Fruit fly (Drosophila melanogaster) whole organism, prepupa: ENCODE results near the gene CG16888.

Experiments used
- Blimp-1 ChIP-seq: fragments of 200-800 bp; sonication (Bioruptor generic); optimal IDR thresholded peaks from 3 replicates; lab custom pipeline; 2017; ENCODE audit warnings: missing biosample characterization, missing genetic modification characterization, mild to moderate bottlenecking, moderate library complexity, missing genetic modification reagents
- CG10631 ChIP-seq: fragments of 200-800 bp; sonication (Bioruptor generic); optimal IDR thresholded peaks from 2 replicates; lab custom pipeline; 2016; ENCODE audit warnings: missing biosample characterization, missing genetic modification characterization
- CG1621 ChIP-seq: fragments of 200-800 bp; sonication (Bioruptor generic); optimal IDR thresholded peaks from 3 replicates; lab custom pipeline; 2018; ENCODE audit warnings: missing biosample characterization, mild to moderate bottlenecking, missing genetic modification characterization
- CG16779 ChIP-seq: fragments of 200-800 bp; sonication (Bioruptor generic); optimal IDR thresholded peaks from 3 replicates; lab custom pipeline; 2017; ENCODE audit warnings: missing biosample characterization, mild to moderate bottlenecking, missing genetic modification characterization
- CG6854 ChIP-seq: fragments of 200-800 bp; sonication (Bioruptor generic); optimal IDR thresholded peaks from 2 replicates; lab custom pipeline; 2017; ENCODE audit warnings: missing biosample characterization, mild to moderate bottlenecking, missing genetic modification characterization
- CG8119 ChIP-seq: fragments of 200-800 bp; sonication (Bioruptor generic); IDR thresholded peaks from 3 replicates; pipeline ENCODE4 v1.3.6; 2022; ENCODE audit warnings: missing biosample characterization, missing genetic modification characterization
- Ets96B ChIP-seq: fragments of 200-800 bp; optimal IDR thresholded peaks from 2 replicates; lab custom pipeline; 2019; ENCODE audit warnings: missing biosample characterization, mild to moderate bottlenecking, missing genetic modification characterization, moderate library complexity
- Hr39 ChIP-seq: fragments of 200-800 bp; sonication (Bioruptor generic); optimal IDR thresholded peaks from 2 replicates; lab custom pipeline; 2016; ENCODE audit warnings: missing biosample characterization, missing genetic modification characterization
- Smox ChIP-seq: fragments of 200-800 bp; sonication (Bioruptor generic); optimal IDR thresholded peaks from 3 replicates; lab custom pipeline; 2016; ENCODE audit warnings: missing biosample characterization, missing genetic modification characterization
- cyc ChIP-seq: fragments of 200-800 bp; sonication (Bioruptor generic); optimal IDR thresholded peaks from 3 replicates; lab custom pipeline; 2016; ENCODE audit warnings: missing biosample characterization, missing genetic modification characterization
- dac ChIP-seq: fragments of 200-800 bp; sonication (Bioruptor generic); optimal IDR thresholded peaks from 2 replicates; lab custom pipeline; 2017; ENCODE audit warnings: missing biosample characterization, mild to moderate bottlenecking, missing genetic modification characterization
- dsx ChIP-seq: fragments of 200-800 bp; optimal IDR thresholded peaks from 3 replicates; lab custom pipeline; 2019; ENCODE audit warnings: missing biosample characterization, mild to moderate bottlenecking, missing genetic modification characterization, moderate library complexity; ENCODE audit not compliant: poor library complexity, severe bottlenecking

DNA sequence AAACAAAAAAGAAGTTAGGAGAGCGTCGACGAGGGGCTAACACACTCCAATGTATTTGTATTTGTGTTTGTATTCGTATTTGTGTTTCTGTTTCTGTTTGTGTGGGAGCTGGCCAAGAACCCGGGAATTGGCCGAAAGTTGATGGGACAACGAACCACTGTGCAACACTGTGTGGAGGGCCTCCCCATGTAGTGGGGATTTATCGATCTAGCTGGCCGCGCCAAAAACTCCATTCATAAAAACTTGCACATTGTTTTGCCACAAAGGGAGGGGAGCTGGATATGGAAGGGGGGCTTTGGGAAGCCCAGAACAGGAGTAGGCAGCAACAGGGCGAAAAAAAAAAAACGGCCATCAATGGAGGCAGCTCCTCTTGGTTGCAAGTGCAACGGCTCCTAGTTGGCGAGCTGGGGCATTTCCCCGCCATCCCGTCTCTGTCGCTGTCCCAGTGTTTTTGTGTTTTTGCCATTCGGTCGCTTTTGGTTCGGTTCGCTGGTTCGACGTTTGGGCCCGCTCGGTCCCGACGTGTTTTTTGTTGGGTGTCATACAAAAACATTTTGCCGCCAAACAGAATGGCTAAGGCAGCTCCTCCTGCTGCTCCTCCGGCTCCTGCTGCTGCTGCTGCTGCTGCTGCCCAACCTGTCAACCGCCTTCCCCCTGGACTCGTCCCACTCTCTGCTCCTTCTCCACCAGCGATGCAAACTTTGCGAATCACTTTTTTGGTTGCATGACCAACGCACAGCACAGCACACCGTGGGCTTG, 35.9 kb downstream of the CG16888 start:
- TF ChIP-seq CG6854 (GFP tag; lab: Kevin White, UChicago): no peak
- TF ChIP-seq CG8119 (GFP tag; lab: Robert Waterston, UW): no peak
- no peak for TF ChIP-seq Smox (GFP tag; lab: Kevin White, UChicago)
- TF ChIP-seq Blimp-1 (GFP tag; lab: Kevin White, UChicago): no peak
- TF ChIP-seq cyc (GFP tag; lab: Kevin White, UChicago): no peak
- TF ChIP-seq Ets96B (tag; lab: Kevin White, UChicago): no peak
- no peak for TF ChIP-seq CG16779 (tag; lab: Kevin White, UChicago)
- no peak for TF ChIP-seq CG10631
- peak; percentile 53 for TF ChIP-seq dsx (GFP tag; lab: Kevin White, UChicago)
- TF ChIP-seq Hr39 (GFP tag; lab: Kevin White, UChicago): no peak
- TF ChIP-seq CG1621 (tag; lab: Kevin White, UChicago): no peak
- TF ChIP-seq dac (GFP tag; lab: Kevin White, UChicago): no peak
